Worm (Caenorhabditis elegans): ENCODE data around the gene col-37.

The col-37 gene

ce11 chrV:12167653-12168052 lies at the start of gene col-37:
Gene col-37, minus strand, starts transcription at chrV:12167753.
- TF ChIP-seq ces-1 (GFP tag; optimal IDR thresholded peaks at IDR 0.05) (no peak), lin-32 (GFP tag; optimal IDR thresholded peaks at IDR 0.05) (no peak), lsy-2 (tag; optimal IDR thresholded peaks at IDR 0.05) (no peak)

ce11 chrV:12213027-12213426 lies 45.5 kb upstream of the col-37 start, which contains the start of gene vab-8:
Gene vab-8, plus strand, starts transcription at chrV:12213327.
- TF ChIP-seq lin-32 (GFP tag; optimal IDR thresholded peaks at IDR 0.05) (no peak), hlh-1 (tag; optimal IDR thresholded peaks at IDR 0.05) (no peak), unc-62 (GFP tag; optimal IDR thresholded peaks at IDR 0.05) (no peak), ces-1 (GFP tag; optimal IDR thresholded peaks at IDR 0.05) (no peak), elt-3 (tag; optimal IDR thresholded peaks at IDR 0.05) (no peak), snpc-4 (tag; optimal IDR thresholded peaks at IDR 0.05) (no peak), zip-8 (tag; optimal IDR thresholded peaks at IDR 0.05) (no peak), unc-120 (tag; optimal IDR thresholded peaks at IDR 0.05; ENCODE audit: poor library complexity, severe bottlenecking) (no peak), cnd-1 (tag; optimal IDR thresholded peaks at IDR 0.05) (no peak), mep-1 (tag; optimal IDR thresholded peaks at IDR 0.05) (no peak), sptf-1 (tag; optimal IDR thresholded peaks at IDR 0.05) (no peak), nhr-76 (tag; optimal IDR thresholded peaks at IDR 0.05) (no peak), ceh-39 (tag; optimal IDR thresholded peaks at IDR 0.05) (no peak), drap-1 (GFP tag; optimal IDR thresholded peaks at IDR 0.05) (no peak)

DNA sequence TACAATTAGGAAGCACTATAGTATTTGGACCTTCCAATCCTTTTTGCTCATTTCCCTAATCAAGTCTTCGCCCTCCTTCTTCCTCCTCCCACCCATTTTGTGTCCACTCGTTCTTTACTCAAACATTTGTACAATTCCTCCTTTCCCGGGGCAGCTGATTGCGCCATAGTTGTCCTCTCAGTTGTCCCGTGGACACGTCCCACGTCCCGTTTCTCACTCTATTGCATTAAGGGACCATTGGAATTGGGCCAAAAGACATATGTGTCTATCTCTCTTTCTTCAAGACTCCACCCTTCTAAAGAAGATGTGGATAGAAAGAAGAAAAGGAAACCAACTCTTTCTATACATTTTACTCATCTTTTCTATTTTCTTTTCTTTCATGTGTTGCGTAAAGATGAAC lies 43.5 kb upstream of the col-37 start:
- no peak for TF ChIP-seq lin-32 (GFP tag; optimal IDR thresholded peaks at IDR 0.05)
- peak; percentile 97 for TF ChIP-seq ces-1 (GFP tag; optimal IDR thresholded peaks at IDR 0.05)

- TF ChIP-seq ces-1 (GFP tag; optimal IDR thresholded peaks at IDR 0.05) (peak; percentile 89), snpc-4 (tag; optimal IDR thresholded peaks at IDR 0.05) (no peak), elt-3 (tag; optimal IDR thresholded peaks at IDR 0.05) (no peak), nhr-237 (tag; optimal IDR thresholded peaks at IDR 0.05) (no peak), unc-120 (tag; optimal IDR thresholded peaks at IDR 0.05; ENCODE audit: poor library complexity, severe bottlenecking) (no peak), cnd-1 (tag; optimal IDR thresholded peaks at IDR 0.05) (no peak), mep-1 (tag; optimal IDR thresholded peaks at IDR 0.05) (no peak), sptf-1 (tag; optimal IDR thresholded peaks at IDR 0.05) (no peak)
Observed at ce11 chrV:12209951-12210350, 42.4 kb upstream of the col-37 start.

ce11 chrV:12208678-12209077 lies 41.1 kb upstream of the col-37 start:
- TF ChIP-seq unc-62 (GFP tag; optimal IDR thresholded peaks at IDR 0.05): peak; percentile 41
- peak; percentile 42 for TF ChIP-seq hlh-1 (tag; optimal IDR thresholded peaks at IDR 0.05)
- TF ChIP-seq unc-39 (tag; optimal IDR thresholded peaks at IDR 0.05): no peak
- no peak for TF ChIP-seq ham-2 (GFP tag; optimal IDR thresholded peaks at IDR 0.05)

- TF ChIP-seq lin-32 (GFP tag; optimal IDR thresholded peaks at IDR 0.05): no peak
- TF ChIP-seq mls-2 (tag; optimal IDR thresholded peaks at IDR 0.05): no peak
- no peak for TF ChIP-seq ceh-39 (tag; optimal IDR thresholded peaks at IDR 0.05)
- no peak for TF ChIP-seq sem-2 (GFP tag; optimal IDR thresholded peaks at IDR 0.05)
- TF ChIP-seq nhr-2 (tag; optimal IDR thresholded peaks at IDR 0.05): no peak
- TF ChIP-seq drap-1 (GFP tag; optimal IDR thresholded peaks at IDR 0.05): no peak
- TF ChIP-seq sptf-1 (tag; optimal IDR thresholded peaks at IDR 0.05): no peak
- TF ChIP-seq ztf-11 (tag; optimal IDR thresholded peaks at IDR 0.05): no peak
- no peak for TF ChIP-seq cnd-1 (tag; optimal IDR thresholded peaks at IDR 0.05)
- TF ChIP-seq flh-1 (GFP tag; optimal IDR thresholded peaks at IDR 0.05): no peak
- no peak for TF ChIP-seq snpc-4 (tag; optimal IDR thresholded peaks at IDR 0.05)
- peak; percentile 0 for TF ChIP-seq elt-1 (tag; optimal IDR thresholded peaks at IDR 0.05; ENCODE audit: borderline replicate concordance, insufficient read depth)
- TF ChIP-seq ham-2 (GFP tag; optimal IDR thresholded peaks at IDR 0.05): peak; percentile 17
- TF ChIP-seq ceh-43 (GFP tag; optimal IDR thresholded peaks at IDR 0.05): no peak
- TF ChIP-seq nhr-28 (tag; optimal IDR thresholded peaks at IDR 0.05): no peak
- no peak for TF ChIP-seq unc-39 (tag; optimal IDR thresholded peaks at IDR 0.05)
Observed at ce11 chrV:12199474-12199873, 31.9 kb upstream of the col-37 start.

DNA sequence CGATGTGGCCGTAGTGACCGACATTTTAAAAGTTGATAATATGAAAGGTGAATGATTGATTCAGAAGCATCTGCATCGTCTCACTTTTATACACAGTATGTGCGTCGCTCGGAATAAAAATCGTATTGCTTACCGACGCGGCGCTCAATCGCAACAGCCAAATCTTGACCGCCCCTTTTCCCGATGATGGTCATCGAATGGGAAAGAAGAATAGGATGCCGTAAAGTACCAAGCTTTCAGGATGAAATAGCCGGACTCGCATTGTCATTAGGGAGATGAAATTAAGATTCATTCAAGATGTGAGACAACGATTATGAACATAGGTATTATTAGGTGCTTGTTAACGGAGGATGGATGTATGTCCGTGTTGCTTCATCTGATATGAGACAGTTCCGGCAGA lies 31.0 kb upstream of the col-37 start, which contains the start of gene lon-3:
Gene lon-3 (minus strand): TSS at position 101 of the 400 bp plus-strand sequence.
- peak; percentile 58 for TF ChIP-seq elt-1 (tag; optimal IDR thresholded peaks at IDR 0.05; ENCODE audit: borderline replicate concordance, insufficient read depth)
- TF ChIP-seq pha-4 (tag; optimal IDR thresholded peaks at IDR 0.05): no peak
